Worm (Caenorhabditis elegans) whole organism, L2 larva: Measurements from ENCODE around the gene F42C5.9.

Experiments used
- Y55F3AM.14 ChIP-seq: fragments of 200-800 bp; sonication (Bioruptor generic); optimal IDR thresholded peaks from 2 replicates; lab custom pipeline; 2018; ENCODE audit warnings: mild to moderate bottlenecking, missing genetic modification characterization, missing compliant biosample characterization
- egl-27 ChIP-seq: sonication (generic microtip); optimal IDR thresholded peaks from 3 replicates; lab custom pipeline; 2017; ENCODE audit warnings: missing biosample characterization, missing genetic modification reagents, missing genetic modification characterization
- skn-1 ChIP-seq: sonication (generic microtip); optimal IDR thresholded peaks from 2 replicates; lab custom pipeline; 2017; ENCODE audit warnings: missing biosample characterization, missing genetic modification characterization
- snpc-4 ChIP-seq: fragments of 150-350 bp; optimal IDR thresholded peaks from 2 replicates; lab custom pipeline; 2014; ENCODE audit warnings: missing biosample characterization, missing genetic modification characterization
- ztf-11 ChIP-seq: sonication (generic microtip); optimal IDR thresholded peaks from 2 replicates; lab custom pipeline; 2017; ENCODE audit warnings: missing biosample characterization, missing genetic modification characterization

DNA sequence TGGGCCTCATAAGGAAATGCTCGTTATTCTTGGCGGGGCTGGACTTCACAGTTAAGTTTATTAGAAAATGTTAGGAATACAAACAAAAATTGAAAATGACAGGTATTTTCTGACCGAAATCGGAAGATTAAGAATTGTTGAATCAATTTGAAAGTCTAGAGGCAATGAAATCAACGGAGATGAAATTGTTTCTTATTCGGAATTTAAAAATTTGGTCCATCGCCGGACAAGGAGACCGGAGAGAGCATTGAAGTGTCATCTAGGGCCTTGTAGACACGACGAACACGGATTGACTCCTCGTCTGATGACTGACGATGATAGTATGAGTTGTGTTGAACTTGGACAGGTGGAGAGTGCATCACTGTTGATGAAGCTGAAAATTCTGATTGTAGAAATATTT lies 3.8 kb upstream of the F42C5.9 start:
- TF ChIP-seq Y55F3AM.14 (GFP tag; lab: Kevin White, UChicago) (no peak), skn-1 (tag; lab: Kevin White, UChicago) (no peak), ztf-11 (tag; lab: Kevin White, UChicago) (no peak), egl-27 (tag; lab: Kevin White, UChicago) (no peak), snpc-4 (tag; lab: Kevin White, UChicago) (no peak)
